Fruit fly (Drosophila melanogaster): ENCODE measurements around the gene Acbp3.

Acbp3 gene

DNA sequence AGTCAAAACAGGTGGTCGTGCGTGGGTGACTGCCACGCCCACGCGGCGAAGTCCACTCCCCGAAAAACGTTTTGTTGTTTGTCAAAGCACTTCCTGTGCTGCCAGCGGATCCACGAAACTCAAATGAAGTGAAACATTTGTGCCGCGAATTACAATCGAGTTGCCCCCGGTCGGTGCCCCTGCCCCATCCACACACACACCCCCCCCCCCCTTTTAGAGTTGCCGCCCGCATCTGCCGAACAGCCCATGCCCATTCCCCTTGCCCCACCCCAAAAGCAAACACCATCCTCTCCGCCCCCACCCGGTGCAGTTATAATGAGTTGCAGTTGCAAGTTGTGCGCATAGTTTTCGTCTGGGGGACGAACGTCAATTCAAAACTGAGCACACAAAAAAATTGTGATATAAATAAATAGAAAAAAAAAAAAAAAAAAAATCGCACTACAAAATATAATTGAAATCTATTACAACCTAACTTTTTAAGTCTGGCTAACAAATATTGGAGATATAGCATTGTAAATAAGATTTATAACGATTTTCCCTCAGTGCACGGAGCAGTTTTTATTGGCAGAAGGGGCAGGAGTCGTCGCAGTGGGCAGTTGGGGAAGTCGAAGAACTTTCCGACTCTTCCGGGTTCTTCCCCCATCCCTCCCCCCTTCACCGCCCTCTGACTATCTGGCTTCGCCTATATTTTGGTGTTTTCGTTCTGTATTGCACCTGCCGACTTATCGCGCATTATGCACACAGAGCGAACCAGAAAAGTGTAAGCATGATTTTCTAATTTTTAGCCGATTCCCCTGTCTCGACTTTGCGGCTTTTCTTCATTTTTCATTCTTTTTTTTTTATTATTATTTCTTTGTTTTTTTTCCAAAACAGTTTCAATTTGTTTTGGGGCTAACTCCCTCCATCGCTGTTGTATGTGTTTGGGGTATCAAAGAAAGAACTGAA lies 21.1 kb downstream of the Acbp3 start (continued):
- 0 out of 2 replicates have a peak, but pooled peaks have one; percentile 40 for TF ChIP-seq ttk (GFP tag; IDR thresholded peaks at IDR 0.05)
- TF ChIP-seq CG32532 (GFP tag; IDR thresholded peaks at IDR 0.05) = no peak
- no peak for TF ChIP-seq sr (GFP tag; IDR thresholded peaks at IDR 0.05)
- TF ChIP-seq crc (GFP tag; optimal IDR thresholded peaks at IDR 0.05) = peak; percentile 22
- TF ChIP-seq otp (GFP tag; IDR thresholded peaks at IDR 0.05) = peak; percentile 80
- TF ChIP-seq Ptx1 (GFP tag; IDR thresholded peaks at IDR 0.05) = peak; percentile 49; the same call in 1 of the 2 replicates
- no peak for TF ChIP-seq sob (GFP tag; IDR thresholded peaks at IDR 0.05)
- TF ChIP-seq NFAT (GFP tag; IDR thresholded peaks at IDR 0.05) = no peak
- no peak for TF ChIP-seq oc (tag; optimal IDR thresholded peaks at IDR 0.05)
- TF ChIP-seq sna (GFP tag; IDR thresholded peaks at IDR 0.05; ENCODE audit: partially characterized antibody) = no peak
- no peak for TF ChIP-seq MBD-R2 (GFP tag; IDR thresholded peaks at IDR 0.05)
- peak; percentile 36; the same call in 1 of the 2 replicates for TF ChIP-seq CG4360 (GFP tag; IDR thresholded peaks at IDR 0.05)
- no peak for TF ChIP-seq CG30020 (tag; optimal IDR thresholded peaks at IDR 0.05)
- no peak for TF ChIP-seq Ravus (GFP tag; IDR thresholded peaks at IDR 0.05)
- TF ChIP-seq chinmo (GFP tag; IDR thresholded peaks at IDR 0.05; ENCODE audit: partially characterized antibody) = no peak
- peak; percentile 19 for TF ChIP-seq bcd (GFP tag; optimal IDR thresholded peaks at IDR 0.05)
- TF ChIP-seq Drgx (GFP tag; IDR thresholded peaks at IDR 0.05) = peak; percentile 84
- TF ChIP-seq ewg (GFP tag; optimal IDR thresholded peaks at IDR 0.05) = peak; percentile 43
- TF ChIP-seq Hey (tag; optimal IDR thresholded peaks at IDR 0.05) = no peak
- no peak for TF ChIP-seq CG9817 (tag; optimal IDR thresholded peaks at IDR 0.05)
- TF ChIP-seq Antp (GFP tag; optimal IDR thresholded peaks at IDR 0.05) = no peak
- peak; percentile 33 for TF ChIP-seq Lhr (GFP tag; optimal IDR thresholded peaks at IDR 0.05)
- no peak for TF ChIP-seq CG14050 (GFP tag; IDR thresholded peaks at IDR 0.05)
- TF ChIP-seq CG7556 (GFP tag; optimal IDR thresholded peaks at IDR 0.05) = peak; percentile 15
- TF ChIP-seq Mrtf (GFP tag; IDR thresholded peaks at IDR 0.05) = no peak; the same call in 2 of the 3 replicates
- TF ChIP-seq tll (GFP tag; optimal IDR thresholded peaks at IDR 0.05) = no peak
- peak; percentile 39; the same call in 1 of the 2 replicates for TF ChIP-seq esg (GFP tag; conservative IDR thresholded peaks at IDR 0.05)
- no peak for TF ChIP-seq CG10274 (GFP tag; optimal IDR thresholded peaks at IDR 0.05)
- TF ChIP-seq CG4424 (GFP tag; optimal IDR thresholded peaks at IDR 0.05) = peak; percentile 77
- TF ChIP-seq Atf3 (GFP tag; optimal IDR thresholded peaks at IDR 0.05) = peak; percentile 24
- TF ChIP-seq CG8388 (GFP tag; optimal IDR thresholded peaks at IDR 0.05) = peak; percentile 57
- no peak for TF ChIP-seq zen (tag; optimal IDR thresholded peaks at IDR 0.05)
- no peak for TF ChIP-seq ems (GFP tag; optimal IDR thresholded peaks at IDR 0.05)
- TF ChIP-seq Sox100B (GFP tag; optimal IDR thresholded peaks at IDR 0.05) = peak; percentile 31
- TF ChIP-seq Dbx (GFP tag; IDR thresholded peaks at IDR 0.05) = no peak
- no peak for TF ChIP-seq wek (GFP tag; optimal IDR thresholded peaks at IDR 0.05)
- no peak for TF ChIP-seq CG12071 (GFP tag; optimal IDR thresholded peaks at IDR 0.05)
- no peak for TF ChIP-seq B-H1 (GFP tag; IDR thresholded peaks at IDR 0.05)
- peak; percentile 52; the same call in 1 of the 3 replicates for TF ChIP-seq Optix (GFP tag; IDR thresholded peaks at IDR 0.05)
- TF ChIP-seq Fer1 (GFP tag; optimal IDR thresholded peaks at IDR 0.05) = no peak
- no peak for TF ChIP-seq CG13287 (GFP tag; IDR thresholded peaks at IDR 0.05; ENCODE audit: partially characterized antibody)
- TF ChIP-seq CG3847 (GFP tag; IDR thresholded peaks at IDR 0.05) = 0 out of 2 replicates have a peak, but pooled peaks have one; percentile 31
- no peak for TF ChIP-seq dan (GFP tag; IDR thresholded peaks at IDR 0.05)
- TF ChIP-seq tup (GFP tag; optimal IDR thresholded peaks at IDR 0.05) = no peak
- no peak for TF ChIP-seq CG18619 (GFP tag; optimal IDR thresholded peaks at IDR 0.05)
- no peak for TF ChIP-seq CG12659 (GFP tag; optimal IDR thresholded peaks at IDR 0.05)
- peak; percentile 75 for TF ChIP-seq row (GFP tag; IDR thresholded peaks at IDR 0.05)
- TF ChIP-seq CG18599 (GFP tag; optimal IDR thresholded peaks at IDR 0.05) = no peak

Data from whole organism, embryonic.